Worm (Caenorhabditis elegans) whole organism, L2 larva: ENCODE measurements around the gene sri-20.

Source experiments
- C34F6.9 ChIP-seq: fragments of 150-350 bp; optimal IDR thresholded peaks from 2 replicates; lab custom pipeline; 2014; ENCODE audit warnings: missing biosample characterization, missing genetic modification characterization
- F13H6.1 ChIP-seq: sonication (generic microtip); optimal IDR thresholded peaks from 2 replicates; lab custom pipeline; 2016; ENCODE audit warnings: missing genetic modification characterization, missing compliant biosample characterization
- R02D3.7 ChIP-seq: fragments of 150-350 bp; optimal IDR thresholded peaks from 2 replicates; lab custom pipeline; 2014; ENCODE audit warnings: missing biosample characterization, missing genetic modification characterization
- Y55F3AM.14 ChIP-seq: fragments of 200-800 bp; sonication (Bioruptor generic); optimal IDR thresholded peaks from 2 replicates; lab custom pipeline; 2018; ENCODE audit warnings: mild to moderate bottlenecking, missing genetic modification characterization, missing compliant biosample characterization
- aly-2 ChIP-seq: fragments of 150-350 bp; optimal IDR thresholded peaks from 2 replicates; lab custom pipeline; 2014; ENCODE audit warnings: missing biosample characterization, missing genetic modification characterization
- ama-1 ChIP-seq: fragments of 150-350 bp; optimal IDR thresholded peaks from 2 replicates; lab custom pipeline; 2018; ENCODE audit warnings: inconsistent platforms
- blmp-1 ChIP-seq: sonication (generic microtip); optimal IDR thresholded peaks from 2 replicates; lab custom pipeline; 2017; ENCODE audit warnings: missing genetic modification characterization, mild to moderate bottlenecking, missing compliant biosample characterization, antibody characterized with exemption, moderate library complexity; ENCODE audit not compliant: insufficient read depth
- ceh-82 ChIP-seq: fragments of 150-350 bp; optimal IDR thresholded peaks from 2 replicates; lab custom pipeline; 2014; ENCODE audit warnings: missing biosample characterization, missing genetic modification characterization
- crh-2 ChIP-seq: sonication (generic microtip); optimal IDR thresholded peaks from 2 replicates; lab custom pipeline; 2017; ENCODE audit warnings: missing biosample characterization, missing genetic modification characterization
- dmd-4 ChIP-seq: sonication (generic microtip); optimal IDR thresholded peaks from 2 replicates; lab custom pipeline; 2017; ENCODE audit warnings: missing biosample characterization, missing genetic modification characterization
- egl-27 ChIP-seq: sonication (generic microtip); optimal IDR thresholded peaks from 3 replicates; lab custom pipeline; 2017; ENCODE audit warnings: missing biosample characterization, missing genetic modification reagents, missing genetic modification characterization
- elt-1 ChIP-seq: fragments of 150-350 bp; optimal IDR thresholded peaks from 2 replicates; lab custom pipeline; 2014; ENCODE audit warnings: missing biosample characterization, missing genetic modification characterization
- fos-1 ChIP-seq: fragments of 150-350 bp; optimal IDR thresholded peaks from 2 replicates; lab custom pipeline; 2014; ENCODE audit warnings: missing biosample characterization, missing genetic modification characterization
- gmeb-1 ChIP-seq: fragments of 150-350 bp; optimal IDR thresholded peaks from 2 replicates; lab custom pipeline; 2014; ENCODE audit warnings: missing biosample characterization, missing genetic modification characterization
- lin-11 ChIP-seq: fragments of 150-350 bp; sonication (generic microtip); optimal IDR thresholded peaks from 2 replicates; lab custom pipeline; 2014; ENCODE audit warnings: missing biosample characterization, missing genetic modification characterization, inconsistent platforms, mixed read lengths
- lin-13 ChIP-seq: fragments of 150-350 bp; optimal IDR thresholded peaks from 2 replicates; lab custom pipeline; 2014; ENCODE audit warnings: missing biosample characterization, missing genetic modification reagents, missing genetic modification characterization
- lin-39 ChIP-seq: fragments of 150-350 bp; optimal IDR thresholded peaks from 2 replicates; lab custom pipeline; 2014; ENCODE audit warnings: missing biosample characterization, missing genetic modification reagents, missing genetic modification characterization
- lsy-2 ChIP-seq, 2 experiments: fragments of 150-350 bp in 1 of 2; sonication (generic microtip) in 1 of 2; optimal IDR thresholded peaks; 2 replicates each; lab custom pipeline; 2014 to 2017; ENCODE audit warnings: missing biosample characterization in 2 of 2, missing genetic modification characterization in 2 of 2
- mbf-1 ChIP-seq: sonication (generic microtip); optimal IDR thresholded peaks from 2 replicates; lab custom pipeline; 2017; ENCODE audit warnings: missing biosample characterization, missing genetic modification characterization
- mdl-1 ChIP-seq, 2 experiments: fragments of 150-350 bp in 1 of 2; sonication (generic microtip) in 1 of 2; optimal IDR thresholded peaks; 2 replicates each; lab custom pipeline; 2017; ENCODE audit warnings: missing biosample characterization in 2 of 2, missing genetic modification characterization in 2 of 2
- nhr-21 ChIP-seq: fragments of 150-350 bp; optimal IDR thresholded peaks from 2 replicates; lab custom pipeline; 2014; ENCODE audit warnings: missing biosample characterization, missing genetic modification characterization
- nhr-23 ChIP-seq: fragments of 150-350 bp; optimal IDR thresholded peaks from 2 replicates; lab custom pipeline; 2014; ENCODE audit warnings: missing biosample characterization, missing genetic modification reagents, missing genetic modification characterization
- nhr-237 ChIP-seq: fragments of 150-350 bp; optimal IDR thresholded peaks from 2 replicates; lab custom pipeline; 2014; ENCODE audit warnings: missing biosample characterization, missing genetic modification characterization
- nhr-6 ChIP-seq: fragments of 150-350 bp; optimal IDR thresholded peaks from 2 replicates; lab custom pipeline; 2014; ENCODE audit warnings: missing biosample characterization, missing genetic modification characterization
- nhr-77 ChIP-seq: fragments of 150-350 bp; optimal IDR thresholded peaks from 2 replicates; lab custom pipeline; 2014; ENCODE audit warnings: missing biosample characterization, missing genetic modification characterization
- skn-1 ChIP-seq: sonication (generic microtip); optimal IDR thresholded peaks from 2 replicates; lab custom pipeline; 2017; ENCODE audit warnings: missing biosample characterization, missing genetic modification characterization
- sma-3 ChIP-seq: sonication (generic microtip); optimal IDR thresholded peaks from 2 replicates; lab custom pipeline; 2016; ENCODE audit warnings: missing genetic modification reagents, missing genetic modification characterization, missing compliant biosample characterization
- sma-9 ChIP-seq, 2 experiments: fragments of 150-350 bp in 1 of 2; sonication (generic microtip) in 1 of 2; optimal IDR thresholded peaks; 2 replicates each; lab custom pipeline; 2014 to 2016; ENCODE audit warnings: missing genetic modification characterization in 2 of 2, mild to moderate bottlenecking in 1 of 2, missing biosample characterization in 1 of 2, missing compliant biosample characterization in 1 of 2, missing genetic modification reagents in 1 of 2, moderate library complexity in 1 of 2
- snpc-4 ChIP-seq: fragments of 150-350 bp; optimal IDR thresholded peaks from 2 replicates; lab custom pipeline; 2014; ENCODE audit warnings: missing biosample characterization, missing genetic modification characterization
- unc-39 ChIP-seq: fragments of 150-350 bp; optimal IDR thresholded peaks from 2 replicates; lab custom pipeline; 2014; ENCODE audit warnings: missing biosample characterization, missing genetic modification characterization
- unc-55 ChIP-seq: fragments of 150-350 bp; sonication (generic microtip); optimal IDR thresholded peaks from 3 replicates; lab custom pipeline; 2014; ENCODE audit warnings: missing biosample characterization, missing genetic modification reagents, missing genetic modification characterization
- unc-62 ChIP-seq: fragments of 150-350 bp; optimal IDR thresholded peaks from 2 replicates; lab custom pipeline; 2014; ENCODE audit warnings: missing biosample characterization, missing genetic modification reagents, missing genetic modification characterization
- ztf-1 ChIP-seq: fragments of 200-800 bp; sonication (Bioruptor generic); conservative IDR thresholded peaks from 2 replicates; pipeline ENCODE4 v1.3.6; 2022; ENCODE audit warnings: missing genetic modification characterization, missing compliant biosample characterization
- ztf-11 ChIP-seq: sonication (generic microtip); optimal IDR thresholded peaks from 2 replicates; lab custom pipeline; 2017; ENCODE audit warnings: missing biosample characterization, missing genetic modification characterization

Gene sri-20

DNA sequence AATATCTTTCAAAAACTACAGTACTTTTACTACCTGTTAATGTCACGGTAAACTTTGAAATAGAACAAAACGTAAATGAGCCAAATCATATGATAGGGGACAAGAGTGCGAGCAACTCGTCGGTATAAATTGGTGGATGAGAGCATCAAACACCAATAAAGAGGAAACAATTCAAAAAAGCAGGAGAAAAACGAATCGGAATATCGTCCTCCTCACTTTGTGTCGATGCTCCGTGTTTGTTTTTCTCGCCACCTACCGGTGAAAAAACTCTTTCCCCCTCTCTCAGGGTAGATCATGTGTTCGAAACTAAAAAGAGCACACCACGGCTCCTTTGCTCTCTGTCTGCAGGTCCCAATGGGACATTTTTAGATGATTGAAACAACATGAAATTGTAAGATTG lies 40.3 kb upstream of the sri-20 start:
- no peak for TF ChIP-seq nhr-21 (tag; lab: Kevin White, UChicago)
- TF ChIP-seq F13H6.1 (tag; lab: Kevin White, UChicago), result peak; percentile 8

DNA sequence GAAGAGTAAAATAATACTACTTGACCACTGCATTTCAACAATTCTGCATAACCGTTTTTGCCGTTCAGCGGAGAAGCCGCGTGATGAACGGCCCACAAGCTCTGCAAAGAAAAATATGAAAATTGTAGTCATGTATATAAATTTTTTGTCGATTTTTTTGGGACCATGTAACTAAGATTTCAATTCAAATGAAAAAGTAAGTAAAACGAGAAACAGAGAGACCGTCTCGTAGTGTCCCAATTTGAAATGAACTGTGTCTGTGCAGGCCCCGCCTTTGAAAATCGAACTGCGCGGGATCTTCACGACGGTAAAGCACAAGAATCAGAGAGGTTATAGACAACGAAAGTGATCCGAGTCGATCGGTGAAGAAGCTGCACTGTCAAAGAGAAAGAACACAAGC lies 36.3 kb upstream of the sri-20 start, which contains the start of gene crm-1:
TSS of gene crm-1 (minus strand) at position 101 of the 400 bp plus-strand sequence.
- TF ChIP-seq blmp-1 (tag; lab: Kevin White, UChicago) (no peak), egl-27 (tag; lab: Kevin White, UChicago) (no peak), aly-2 (tag; lab: Kevin White, UChicago) (no peak), snpc-4 (no peak), C34F6.9 (tag; lab: Kevin White, UChicago) (no peak), fos-1 (tag; lab: Kevin White, UChicago) (no peak), mdl-1 (tag; optimal IDR thresholded peaks at IDR 0.05; lab: Kevin White, UChicago) (no peak), Y55F3AM.14 (GFP tag; lab: Kevin White, UChicago) (no peak), nhr-237 (tag; lab: Kevin White, UChicago) (no peak), sma-3 (GFP tag; lab: Kevin White, UChicago) (no peak), R02D3.7 (no peak), skn-1 (tag; lab: Kevin White, UChicago) (no peak)

DNA sequence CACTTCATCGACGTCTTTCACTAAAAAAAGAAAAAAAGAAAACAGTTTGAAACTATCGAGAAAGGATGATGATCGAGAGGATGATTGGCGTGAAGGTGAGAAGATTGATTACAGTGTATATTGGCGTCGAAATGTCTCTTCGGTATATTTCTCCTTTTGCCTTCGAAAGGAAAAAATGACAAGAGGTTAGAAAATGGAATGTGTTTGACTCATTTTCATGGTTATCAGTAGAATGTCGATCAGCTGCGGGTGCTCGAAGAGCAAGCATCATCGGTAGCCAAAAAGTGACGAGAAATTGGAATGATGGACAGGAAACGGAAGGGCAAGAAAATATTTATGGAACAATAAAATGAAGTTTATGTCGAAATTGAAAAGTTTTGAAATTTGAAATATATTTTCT lies 34.5 kb upstream of the sri-20 start:
- no peak for TF ChIP-seq nhr-77
- TF ChIP-seq F13H6.1 (tag; lab: Kevin White, UChicago), result no peak
- TF ChIP-seq sma-3 (GFP tag; lab: Kevin White, UChicago), result peak; percentile 23
- TF ChIP-seq elt-1, result no peak
- no peak for TF ChIP-seq mdl-1 (tag; optimal IDR thresholded peaks at IDR 0.05; lab: Kevin White, UChicago)
- no peak for TF ChIP-seq ztf-1 (GFP tag; lab: Robert Waterston, UW)
- no peak for TF ChIP-seq dmd-4
- no peak for TF ChIP-seq lin-39 (tag; lab: Kevin White, UChicago)
- TF ChIP-seq sma-9 (GFP tag; optimal IDR thresholded peaks at IDR 0.05; lab: Kevin White, UChicago), result peak; percentile 28
- TF ChIP-seq sma-9 (tag; optimal IDR thresholded peaks at IDR 0.05; lab: Kevin White, UChicago), result no peak
- no peak for TF ChIP-seq lin-13
- no peak for TF ChIP-seq nhr-23 (tag; lab: Kevin White, UChicago)
- TF ChIP-seq nhr-6 (tag; lab: Kevin White, UChicago), result no peak
- no peak for TF ChIP-seq unc-55 (GFP tag; lab: Kevin White, UChicago)
- TF ChIP-seq egl-27 (tag; lab: Kevin White, UChicago), result no peak
- peak; percentile 73 for TF ChIP-seq fos-1 (tag; lab: Kevin White, UChicago)
- no peak for TF ChIP-seq gmeb-1 (tag; lab: Kevin White, UChicago)

DNA sequence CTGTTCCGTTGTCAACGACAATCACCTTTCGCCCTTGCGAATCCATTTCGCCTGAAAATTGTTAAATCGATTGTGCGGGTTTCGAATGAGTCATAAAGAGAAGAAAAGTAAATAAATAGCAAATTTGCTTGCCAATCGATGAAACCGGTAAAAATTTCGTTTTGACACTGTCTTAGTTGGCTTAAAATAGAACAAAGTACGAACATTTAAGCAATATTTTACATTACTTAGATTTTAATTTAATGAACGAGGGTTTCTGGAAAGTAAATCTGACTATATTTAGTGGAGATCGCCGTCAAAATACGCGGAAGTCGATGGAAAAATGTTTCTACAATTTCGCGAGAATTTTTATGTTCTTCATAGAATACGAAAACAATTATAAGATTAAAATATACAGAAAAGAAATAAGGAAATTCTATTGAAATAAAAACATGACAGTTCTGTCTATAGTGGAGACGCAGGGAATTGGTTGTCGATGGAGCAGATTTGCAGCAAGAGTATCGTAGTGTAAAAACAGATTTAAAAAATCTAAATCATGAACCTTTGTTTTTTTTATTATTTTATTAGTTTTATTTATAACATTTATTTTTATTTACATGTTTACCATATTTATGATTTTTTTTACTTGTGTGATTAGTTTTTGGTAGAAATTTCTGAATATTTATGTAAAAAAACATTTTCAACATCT lies 29.9 kb upstream of the sri-20 start, which contains the start of gene arx-2:
TSS of gene arx-2 (minus strand) at position 51 of the 688 bp plus-strand sequence.
- TF ChIP-seq lin-13 (peak; percentile 30), C34F6.9 (tag; lab: Kevin White, UChicago) (peak; percentile 65), ztf-11 (no peak), ceh-82 (tag; lab: Kevin White, UChicago) (no peak), crh-2 (tag; lab: Kevin White, UChicago) (no peak), fos-1 (tag; lab: Kevin White, UChicago) (peak; percentile 32), lsy-2 (tag; optimal IDR thresholded peaks at IDR 0.05; lab: Kevin White, UChicago) (peak in 1 of 2 experiments; percentile 66), mbf-1 (tag; lab: Kevin White, UChicago) (no peak)
- TF ChIP-seq, all 48 proteins: peak for 4

DNA sequence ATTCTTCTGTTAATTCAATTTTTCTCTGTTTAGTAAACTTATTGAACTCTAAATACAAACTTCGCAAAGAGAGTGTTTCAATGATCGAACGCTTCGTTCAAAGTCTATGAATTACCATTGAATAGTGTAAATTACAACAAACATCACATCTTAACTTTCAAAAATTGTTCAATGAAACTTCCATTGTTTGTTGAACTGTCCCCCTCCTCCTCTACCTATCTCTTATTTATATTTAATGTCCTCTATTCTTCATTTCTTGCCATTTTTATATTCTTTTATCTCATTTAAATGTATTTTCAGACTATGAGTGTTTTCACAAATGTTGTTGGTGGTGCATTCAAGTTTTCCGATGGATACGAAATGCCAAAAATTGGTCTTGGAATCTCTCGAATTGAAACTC lies 29.2 kb upstream of the sri-20 start, which contains the start of gene K07C5.2:
TSS of gene K07C5.2 (plus strand) at position 301 of the 400 bp plus-strand sequence.
- TF ChIP-seq blmp-1 (tag; lab: Kevin White, UChicago) (no peak), crh-2 (tag; lab: Kevin White, UChicago) (no peak), unc-39 (tag; lab: Kevin White, UChicago) (no peak), lin-11 (tag; lab: Kevin White, UChicago) (no peak), unc-62 (no peak), aly-2 (tag; lab: Kevin White, UChicago) (no peak), sma-3 (GFP tag; lab: Kevin White, UChicago) (no peak), mdl-1 (tag; optimal IDR thresholded peaks at IDR 0.05; lab: Kevin White, UChicago) (no peak), nhr-77 (no peak), Y55F3AM.14 (GFP tag; lab: Kevin White, UChicago) (no peak), ama-1 (lab: Kevin White, UChicago) (no peak)
- TF ChIP-seq, all 48 proteins: peak for 0
